Fruit fly (Drosophila melanogaster) whole organism, embryonic: Measurements from ENCODE around the gene ssp.

Experiments used
- Aef1 ChIP-seq: fragments of 200-800 bp; sonication (Bioruptor generic); IDR thresholded peaks from 3 replicates; pipeline ENCODE4 v1.3.6; 2022; ENCODE audit warnings: missing biosample characterization, missing genetic modification characterization
- Awh ChIP-seq: fragments of 200-800 bp; sonication (Bioruptor generic); IDR thresholded peaks from 2 replicates; pipeline ENCODE4, ENCODE4 v1.3.6; 2022; ENCODE audit warnings: missing biosample characterization, missing genetic modification characterization
- CG17359 ChIP-seq: fragments of 200-800 bp; sonication (Bioruptor generic); optimal IDR thresholded peaks from 3 replicates; lab custom pipeline; 2018; ENCODE audit warnings: missing biosample characterization, mild to moderate bottlenecking, missing genetic modification characterization, moderate library complexity
- CG1832 ChIP-seq: fragments of 200-800 bp; sonication (Bioruptor generic); optimal IDR thresholded peaks from 2 replicates; lab custom pipeline; 2017; ENCODE audit warnings: missing biosample characterization, mild to moderate bottlenecking, missing genetic modification characterization, inconsistent platforms
- CG30403 ChIP-seq: fragments of 200-800 bp; sonication (Bioruptor generic); optimal IDR thresholded peaks from 3 replicates; lab custom pipeline; 2016; ENCODE audit warnings: missing biosample characterization, missing genetic modification characterization
- CG31441 ChIP-seq: fragments of 200-800 bp; sonication (Bioruptor generic); IDR thresholded peaks from 2 replicates; pipeline ENCODE4 v1.3.6; 2022; ENCODE audit warnings: missing biosample characterization, missing genetic modification characterization
- CG9932 ChIP-seq: fragments of 200-800 bp; sonication (Bioruptor generic); IDR thresholded peaks from 2 replicates; pipeline ENCODE4 v1.3.6; 2022; ENCODE audit warnings: missing biosample characterization, missing genetic modification characterization
- Lhr ChIP-seq: fragments of 200-800 bp; sonication (Bioruptor generic); optimal IDR thresholded peaks from 3 replicates; lab custom pipeline; 2017; ENCODE audit warnings: mild to moderate bottlenecking, missing biosample characterization, missing genetic modification reagents, missing genetic modification characterization
- psq ChIP-seq: fragments of 200-800 bp; sonication (Bioruptor generic); optimal IDR thresholded peaks from 2 replicates; lab custom pipeline; 2017; ENCODE audit warnings: missing biosample characterization, missing genetic modification characterization
- sima ChIP-seq: fragments of 200-800 bp; sonication (Bioruptor generic); optimal IDR thresholded peaks from 2 replicates; lab custom pipeline; 2016; ENCODE audit warnings: missing biosample characterization, missing genetic modification characterization
- tup ChIP-seq: fragments of 200-800 bp; sonication (Bioruptor generic); optimal IDR thresholded peaks from 2 replicates; lab custom pipeline; 2016; ENCODE audit warnings: missing biosample characterization, mild to moderate bottlenecking, missing genetic modification characterization, moderate library complexity

- TF ChIP-seq CG30403 (GFP tag; lab: Kevin White, UChicago) (no peak), psq (GFP tag; lab: Kevin White, UChicago) (no peak), Awh (GFP tag; lab: Robert Waterston, UW) (no peak), Aef1 (GFP tag; lab: Robert Waterston, UW) (no peak), tup (GFP tag; lab: Kevin White, UChicago) (no peak), CG9932 (GFP tag; lab: Robert Waterston, UW) (no peak), CG31441 (GFP tag; lab: Robert Waterston, UW) (no peak), sima (no peak), Lhr (GFP tag; lab: Kevin White, UChicago) (no peak), CG1832 (GFP tag; lab: Kevin White, UChicago) (no peak), CG17359 (tag; lab: Kevin White, UChicago) (no peak)
These were observed 4.5 kb upstream of the ssp start for dm6 chr3L:12113589-12113988.
